Worm (Caenorhabditis elegans): ENCODE results near the gene Y48C3A.12.

The Y48C3A.12 gene

DNA sequence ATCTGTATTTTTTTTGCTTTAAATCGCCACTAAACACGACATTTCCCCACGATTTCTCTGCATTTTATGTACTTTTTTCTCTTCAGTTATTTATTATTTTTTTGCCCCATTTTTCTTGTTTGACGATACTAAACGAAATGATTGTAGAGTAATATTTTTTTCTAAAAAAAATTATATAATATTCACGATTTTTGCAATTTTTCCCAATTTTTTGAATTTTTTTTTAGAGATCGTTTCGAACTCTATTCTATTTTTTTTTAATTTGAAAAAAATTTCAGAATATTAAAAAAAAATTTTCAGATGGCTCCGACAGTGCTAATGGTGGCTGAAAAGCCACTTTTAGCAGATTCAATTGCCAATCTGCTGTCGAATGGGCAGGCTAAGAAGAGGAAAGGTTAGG is 13.2 kb downstream of the Y48C3A.12 start, which contains the start of gene Y48C3A.14:
TSS of gene Y48C3A.14 (plus strand) at position 301 of the 400 bp plus-strand sequence.
- TF ChIP-seq nhr-19 (GFP tag; conservative IDR thresholded peaks at IDR 0.05): no peak
- TF ChIP-seq elt-2 (tag; optimal IDR thresholded peaks at IDR 0.05): no peak

DNA sequence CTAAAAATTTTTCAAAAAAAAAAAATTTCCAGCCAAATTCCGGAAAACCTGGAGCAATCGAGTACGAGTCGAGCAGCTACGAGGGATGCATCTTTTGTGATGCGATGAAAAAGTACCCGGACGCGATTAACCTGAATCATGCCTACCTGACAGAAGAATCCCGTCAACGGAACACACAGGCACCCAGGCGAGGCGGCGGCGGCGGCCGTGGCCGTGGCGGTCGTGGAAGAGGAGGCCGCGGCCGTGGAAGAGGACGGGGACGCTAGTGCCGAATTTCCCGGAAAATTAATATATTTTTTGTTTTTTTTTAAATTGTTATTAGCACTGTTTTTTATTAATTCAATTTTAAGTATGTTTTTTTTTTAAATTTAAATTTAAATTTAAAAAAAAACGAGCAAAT is 25.3 kb downstream of the Y48C3A.12 start:
- TF ChIP-seq blmp-1 (tag; optimal IDR thresholded peaks at IDR 0.05) (no peak), fkh-10 (GFP tag; optimal IDR thresholded peaks at IDR 0.05) (no peak), zag-1 (tag; optimal IDR thresholded peaks at IDR 0.05) (no peak), nhr-19 (GFP tag; conservative IDR thresholded peaks at IDR 0.05) (no peak), dpl-1 (GFP tag; optimal IDR thresholded peaks at IDR 0.05) (no peak), F16B12.6 (tag; optimal IDR thresholded peaks at IDR 0.05) (no peak), ztf-4 (tag; optimal IDR thresholded peaks at IDR 0.05) (no peak), efl-1 (optimal IDR thresholded peaks at IDR 0.05) (no peak), efl-1 (GFP tag; optimal IDR thresholded peaks at IDR 0.05 in 1 of 2) (no peak), unc-62 (GFP tag; optimal IDR thresholded peaks at IDR 0.05) (no peak), grh-1 (GFP tag; IDR thresholded peaks at IDR 0.05) (no peak), fos-1 (tag; optimal IDR thresholded peaks at IDR 0.05) (no peak), lir-3 (tag; optimal IDR thresholded peaks at IDR 0.05; ENCODE audit: poor library complexity) (no peak), zip-4 (GFP tag; optimal IDR thresholded peaks at IDR 0.05) (no peak), ztf-11 (tag; optimal IDR thresholded peaks at IDR 0.05) (no peak), nhr-237 (tag; optimal IDR thresholded peaks at IDR 0.05) (no peak), hpl-2 (GFP tag; optimal IDR thresholded peaks at IDR 0.05) (no peak), C34B4.2 (tag; optimal IDR thresholded peaks at IDR 0.05) (no peak), nhr-71 (tag; optimal IDR thresholded peaks at IDR 0.05) (no peak), snpc-4 (tag; optimal IDR thresholded peaks at IDR 0.05) (no peak), mdl-1 (tag; optimal IDR thresholded peaks at IDR 0.05) (no peak)

DNA sequence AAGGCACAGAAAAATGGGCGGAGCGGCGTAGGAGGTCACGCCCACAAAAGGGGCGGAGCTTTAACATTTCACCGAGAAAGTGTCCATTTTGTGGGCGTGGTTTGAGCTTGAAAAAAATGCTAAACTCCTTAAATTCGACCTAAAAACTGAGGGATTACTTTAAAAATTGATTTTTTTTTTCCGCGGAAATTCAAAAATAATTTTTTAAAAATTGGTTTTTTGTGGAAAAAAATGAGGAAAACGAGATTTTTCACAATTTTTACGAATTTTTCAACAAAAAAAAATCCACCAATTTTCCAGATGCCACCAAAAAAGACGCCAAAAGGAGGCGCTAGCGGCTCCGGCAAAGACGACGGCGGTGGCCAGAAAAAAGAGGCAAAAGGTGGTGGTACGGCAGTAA is 26.5 kb downstream of the Y48C3A.12 start, which contains the start of gene pinn-4:
TSS of gene pinn-4 (plus strand) at position 301 of the 400 bp plus-strand sequence.
- TF ChIP-seq hlh-4 (tag; optimal IDR thresholded peaks at IDR 0.05): no peak
- TF ChIP-seq dpl-1 (GFP tag; optimal IDR thresholded peaks at IDR 0.05): no peak
- no peak for TF ChIP-seq lin-15B (tag; optimal IDR thresholded peaks at IDR 0.05)
- TF ChIP-seq egl-27 (tag; optimal IDR thresholded peaks at IDR 0.05): no peak
- TF ChIP-seq nhr-84 (tag; optimal IDR thresholded peaks at IDR 0.05): no peak
- no peak for TF ChIP-seq nhr-85 (tag)
- no peak for TF ChIP-seq C16A3.4 (tag; optimal IDR thresholded peaks at IDR 0.05)
- TF ChIP-seq fkh-4 (tag; optimal IDR thresholded peaks at IDR 0.05; ENCODE audit: borderline replicate concordance): no peak
- no peak for TF ChIP-seq xbp-1 (tag; optimal IDR thresholded peaks at IDR 0.05)
- TF ChIP-seq lin-13 (GFP tag; optimal IDR thresholded peaks at IDR 0.05): no peak
- no peak for TF ChIP-seq C34B4.2 (tag; optimal IDR thresholded peaks at IDR 0.05)
- no peak for TF ChIP-seq sox-4 (tag; optimal IDR thresholded peaks at IDR 0.05)
- no peak for TF ChIP-seq vab-15 (tag; optimal IDR thresholded peaks at IDR 0.05)

DNA sequence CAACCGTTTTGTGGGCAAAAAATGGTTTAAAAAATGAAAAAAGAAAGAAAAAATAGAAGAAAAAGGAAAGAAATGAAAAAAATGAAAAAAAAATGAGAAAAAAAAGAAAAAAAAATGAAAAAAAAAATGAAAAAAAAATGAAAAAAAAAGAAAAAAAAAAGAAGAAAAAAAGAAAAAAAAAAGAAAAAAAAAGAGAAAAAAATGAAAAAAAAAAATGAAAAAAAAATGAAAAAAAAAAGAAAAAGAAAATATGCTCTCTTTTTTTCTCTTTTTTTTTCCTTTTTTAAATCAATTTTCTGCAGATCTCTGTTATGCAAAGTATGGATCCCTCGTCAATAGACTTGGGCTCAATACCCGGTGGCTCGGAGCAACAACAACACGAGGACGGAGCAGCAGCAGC is 29.6 kb downstream of the Y48C3A.12 start, which contains the start of gene efl-2:
TSS of gene efl-2 (plus strand) at position 301 of the 400 bp plus-strand sequence.
- no peak for TF ChIP-seq fkh-4 (tag; optimal IDR thresholded peaks at IDR 0.05; ENCODE audit: borderline replicate concordance)
- TF ChIP-seq nhr-84 (tag; optimal IDR thresholded peaks at IDR 0.05): no peak
- TF ChIP-seq zag-1 (tag; optimal IDR thresholded peaks at IDR 0.05): no peak
- TF ChIP-seq skn-1 (tag; optimal IDR thresholded peaks at IDR 0.05): no peak
- no peak for TF ChIP-seq swsn-7 (tag; optimal IDR thresholded peaks at IDR 0.05)
- TF ChIP-seq elt-2 (tag; optimal IDR thresholded peaks at IDR 0.05): no peak
- no peak for TF ChIP-seq ets-5 (GFP tag; IDR thresholded peaks at IDR 0.05)
- TF ChIP-seq nhr-85 (tag): no peak
- TF ChIP-seq elt-3 (tag; optimal IDR thresholded peaks at IDR 0.05): no peak
- no peak for TF ChIP-seq mep-1 (tag; optimal IDR thresholded peaks at IDR 0.05)
- no peak for TF ChIP-seq C34B4.2 (tag; optimal IDR thresholded peaks at IDR 0.05)
- TF ChIP-seq lin-14 (GFP tag; optimal IDR thresholded peaks at IDR 0.05): no peak
- TF ChIP-seq nhr-90 (tag; optimal IDR thresholded peaks at IDR 0.05; ENCODE audit: poor library complexity): no peak
- no peak for TF ChIP-seq mab-9 (GFP tag; IDR thresholded peaks at IDR 0.05)
- TF ChIP-seq nhr-20 (tag; optimal IDR thresholded peaks at IDR 0.05): no peak
- TF ChIP-seq efl-1 (optimal IDR thresholded peaks at IDR 0.05): no peak
- TF ChIP-seq efl-1 (GFP tag; optimal IDR thresholded peaks at IDR 0.05 in 1 of 2): no peak
- no peak for TF ChIP-seq ceh-88 (GFP tag; IDR thresholded peaks at IDR 0.05)
- TF ChIP-seq lsy-2 (tag; optimal IDR thresholded peaks at IDR 0.05): no peak
